Fruit fly (Drosophila melanogaster) whole organism, embryonic: ENCODE data around the gene dgt1.

Source experiments
- Aef1 ChIP-seq: fragments of 200-800 bp; sonication (Bioruptor generic); IDR thresholded peaks from 3 replicates; pipeline ENCODE4 v1.3.6; 2022; ENCODE audit warnings: missing biosample characterization, missing genetic modification characterization
- Atf-2 ChIP-seq: fragments of 200-800 bp; sonication (Bioruptor generic); optimal IDR thresholded peaks from 2 replicates; lab custom pipeline; 2016; ENCODE audit warnings: missing biosample characterization, missing genetic modification characterization
- BEAF-32 ChIP-seq: fragments of 200-800 bp; sonication (Bioruptor generic); optimal IDR thresholded peaks from 3 replicates; lab custom pipeline; 2017; ENCODE audit warnings: missing biosample characterization, missing genetic modification characterization, mild to moderate bottlenecking, moderate library complexity, missing genetic modification reagents
- CG12071 ChIP-seq: fragments of 200-800 bp; sonication (Bioruptor generic); optimal IDR thresholded peaks from 3 replicates; lab custom pipeline; 2018; ENCODE audit warnings: missing biosample characterization, mild to moderate bottlenecking, missing genetic modification characterization
- CG13296 ChIP-seq: fragments of 200-800 bp; sonication (Bioruptor generic); optimal IDR thresholded peaks from 3 replicates; lab custom pipeline; 2018; ENCODE audit warnings: missing biosample characterization, mild to moderate bottlenecking, missing genetic modification characterization
- CG13894 ChIP-seq: fragments of 200-800 bp; sonication (Bioruptor generic); optimal IDR thresholded peaks from 3 replicates; lab custom pipeline; 2018; ENCODE audit warnings: missing biosample characterization, mild to moderate bottlenecking, missing genetic modification characterization, moderate library complexity
- CG16813 ChIP-seq: fragments of 200-800 bp; sonication (Bioruptor generic); IDR thresholded peaks from 3 replicates; pipeline ENCODE4 v1.3.6; 2022; ENCODE audit warnings: missing biosample characterization, missing genetic modification characterization; ENCODE audit not compliant: partially characterized antibody
- CG17361 ChIP-seq: fragments of 200-800 bp; sonication (Bioruptor generic); IDR thresholded peaks from 3 replicates; pipeline ENCODE4 v1.3.6; 2022; ENCODE audit warnings: missing biosample characterization, missing genetic modification characterization
- CG17912 ChIP-seq: fragments of 200-800 bp; sonication (Bioruptor generic); optimal IDR thresholded peaks from 2 replicates; lab custom pipeline; 2018; ENCODE audit warnings: missing biosample characterization, mild to moderate bottlenecking, missing genetic modification characterization
- CG32532 ChIP-seq: fragments of 200-800 bp; sonication (Bioruptor generic); IDR thresholded peaks from 2 replicates; pipeline ENCODE4 v1.3.6; 2022; ENCODE audit warnings: missing biosample characterization, missing genetic modification characterization
- CG3407 ChIP-seq: fragments of 200-800 bp; sonication (Bioruptor generic); optimal IDR thresholded peaks from 2 replicates; lab custom pipeline; 2018; ENCODE audit warnings: missing biosample characterization, mild to moderate bottlenecking, missing genetic modification characterization
- CG5953 ChIP-seq: fragments of 200-800 bp; sonication (Bioruptor generic); IDR thresholded peaks from 2 replicates; pipeline ENCODE4 v1.3.6; 2022; ENCODE audit warnings: missing biosample characterization, missing genetic modification characterization
- CG6654 ChIP-seq: fragments of 200-800 bp; sonication (Bioruptor generic); optimal IDR thresholded peaks from 2 replicates; lab custom pipeline; 2017; ENCODE audit warnings: missing biosample characterization, mild to moderate bottlenecking, missing genetic modification characterization
- CG6791 ChIP-seq: fragments of 200-800 bp; sonication (Bioruptor generic); IDR thresholded peaks from 3 replicates; pipeline ENCODE4 v1.3.6; 2022; ENCODE audit warnings: missing biosample characterization, missing genetic modification characterization; ENCODE audit not compliant: partially characterized antibody
- CG8388 ChIP-seq: fragments of 200-800 bp; sonication (Bioruptor generic); optimal IDR thresholded peaks from 2 replicates; lab custom pipeline; 2019; ENCODE audit warnings: missing biosample characterization, mild to moderate bottlenecking, missing genetic modification characterization, moderate library complexity
- CG9817 ChIP-seq: fragments of 200-800 bp; sonication (Bioruptor generic); optimal IDR thresholded peaks from 2 replicates; lab custom pipeline; 2018; ENCODE audit warnings: missing biosample characterization, mild to moderate bottlenecking, missing genetic modification characterization, moderate library complexity
- Hr78 ChIP-seq, 2 experiments: fragments of 200-800 bp in 1 of 2; fragments of >200 bp in 1 of 2; sonication (Bioruptor generic) in 1 of 2; optimal IDR thresholded peaks; 2 replicates each; lab custom pipeline; 2017 to 2019; ENCODE audit warnings: missing biosample characterization in 2 of 2, missing genetic modification characterization in 2 of 2, mild to moderate bottlenecking in 1 of 2, moderate library complexity in 1 of 2
- MBD-R2 ChIP-seq: fragments of 200-800 bp; sonication (Bioruptor generic); IDR thresholded peaks from 2 replicates; pipeline ENCODE4 v1.3.6; 2022; ENCODE audit warnings: missing biosample characterization, missing genetic modification characterization
- Meics ChIP-seq: fragments of 200-800 bp; sonication (Bioruptor generic); optimal IDR thresholded peaks from 2 replicates; lab custom pipeline; 2017; ENCODE audit warnings: missing biosample characterization, mild to moderate bottlenecking, missing genetic modification characterization
- Mes4 ChIP-seq: fragments of 200-800 bp; sonication (Bioruptor generic); optimal IDR thresholded peaks from 2 replicates; lab custom pipeline; 2016; ENCODE audit warnings: missing biosample characterization, missing genetic modification characterization
- NC2β ChIP-seq: fragments of 200-800 bp; sonication (Bioruptor generic); optimal IDR thresholded peaks from 2 replicates; lab custom pipeline; 2016; ENCODE audit warnings: missing biosample characterization, missing genetic modification characterization
- NfI ChIP-seq: fragments of 200-800 bp; sonication (Bioruptor generic); optimal IDR thresholded peaks from 3 replicates; lab custom pipeline; 2018; ENCODE audit warnings: missing biosample characterization, mild to moderate bottlenecking, missing genetic modification characterization, moderate library complexity
- Six4 ChIP-seq: fragments of 200-800 bp; sonication (Bioruptor generic); optimal IDR thresholded peaks from 2 replicates; lab custom pipeline; 2016; ENCODE audit warnings: missing biosample characterization, missing genetic modification characterization
- YL-1 ChIP-seq: fragments of 200-800 bp; sonication (Bioruptor generic); optimal IDR thresholded peaks from 3 replicates; lab custom pipeline; 2017; ENCODE audit warnings: missing biosample characterization, mild to moderate bottlenecking, missing genetic modification characterization
- btn ChIP-seq: fragments of 200-800 bp; sonication (Bioruptor generic); optimal IDR thresholded peaks from 2 replicates; lab custom pipeline; 2016; ENCODE audit warnings: missing biosample characterization, missing genetic modification characterization
- ci ChIP-seq: fragments of 200-800 bp; sonication (Bioruptor generic); IDR thresholded peaks from 3 replicates; pipeline ENCODE4 v1.3.6; 2022; ENCODE audit warnings: missing biosample characterization, missing genetic modification characterization
- dan ChIP-seq: fragments of 200-800 bp; sonication (Bioruptor generic); IDR thresholded peaks from 2 replicates; pipeline ENCODE4 v1.3.6; 2022; ENCODE audit warnings: missing biosample characterization, missing genetic modification characterization
- danr ChIP-seq: fragments of 200-800 bp; sonication (Bioruptor generic); IDR thresholded peaks from 2 replicates; pipeline ENCODE4 v1.3.6; 2022; ENCODE audit warnings: missing biosample characterization, missing genetic modification characterization
- dmrt11E ChIP-seq: fragments of 200-800 bp; sonication (Bioruptor generic); optimal IDR thresholded peaks from 3 replicates; lab custom pipeline; 2018; ENCODE audit warnings: missing biosample characterization, mild to moderate bottlenecking, missing genetic modification characterization, moderate library complexity
- esg ChIP-seq: fragments of 200-800 bp; sonication (Bioruptor generic); conservative IDR thresholded peaks from 2 replicates; pipeline ENCODE4 v1.3.6; 2022; ENCODE audit warnings: missing biosample characterization, missing genetic modification characterization
- exex ChIP-seq: fragments of 200-800 bp; sonication (Bioruptor generic); optimal IDR thresholded peaks from 4 replicates; lab custom pipeline; 2018; ENCODE audit warnings: missing biosample characterization, mild to moderate bottlenecking, missing genetic modification characterization, moderate library complexity
- fd3F ChIP-seq: fragments of 200-800 bp; sonication (Bioruptor generic); optimal IDR thresholded peaks from 2 replicates; lab custom pipeline; 2018; ENCODE audit warnings: missing biosample characterization, mild to moderate bottlenecking, missing genetic modification characterization, moderate library complexity
- gro ChIP-seq: fragments of 200-800 bp; sonication (Bioruptor generic); optimal IDR thresholded peaks from 2 replicates; lab custom pipeline; 2016; ENCODE audit warnings: missing biosample characterization, missing genetic modification characterization
- jumu ChIP-seq: fragments of 200-800 bp; sonication (Bioruptor generic); optimal IDR thresholded peaks from 3 replicates; lab custom pipeline; 2016; ENCODE audit warnings: missing biosample characterization, missing genetic modification characterization
- lola ChIP-seq, 3 experiments: fragments of >200 bp in 2 of 3; fragments of 200-800 bp in 1 of 3; sonication (Bioruptor generic) in 1 of 3; optimal IDR thresholded peaks; 2 replicates each; lab custom pipeline; 2017 to 2019; ENCODE audit warnings: missing biosample characterization in 3 of 3, missing genetic modification characterization in 3 of 3, mild to moderate bottlenecking in 1 of 3, moderate library complexity in 1 of 3
- nerfin-2 ChIP-seq: fragments of 200-800 bp; sonication (Bioruptor generic); IDR thresholded peaks from 2 replicates; pipeline ENCODE4 v1.3.6; 2022; ENCODE audit warnings: missing biosample characterization, missing genetic modification characterization; ENCODE audit not compliant: partially characterized antibody
- onecut ChIP-seq: fragments of 200-800 bp; sonication (Bioruptor generic); IDR thresholded peaks from 2 replicates; pipeline ENCODE4 v1.3.6; 2022; ENCODE audit warnings: missing biosample characterization, missing genetic modification characterization
- pfk ChIP-seq: fragments of 200-800 bp; sonication (Bioruptor generic); optimal IDR thresholded peaks from 2 replicates; lab custom pipeline; 2018; ENCODE audit warnings: missing biosample characterization, mild to moderate bottlenecking, missing genetic modification characterization, moderate library complexity
- pho ChIP-seq: fragments of 200-800 bp; sonication (Bioruptor generic); optimal IDR thresholded peaks from 2 replicates; lab custom pipeline; 2016; ENCODE audit warnings: missing biosample characterization, missing genetic modification characterization
- pros ChIP-seq: fragments of 200-800 bp; sonication (Bioruptor generic); optimal IDR thresholded peaks from 3 replicates; lab custom pipeline; 2019; ENCODE audit warnings: missing biosample characterization, mild to moderate bottlenecking, missing genetic modification characterization, moderate library complexity
- rib ChIP-seq: fragments of 200-800 bp; sonication (Bioruptor generic); IDR thresholded peaks from 2 replicates; pipeline ENCODE4 v1.3.6; 2022; ENCODE audit warnings: missing biosample characterization, missing genetic modification characterization
- ro ChIP-seq: fragments of 200-800 bp; sonication (Bioruptor generic); IDR thresholded peaks from 2 replicates; pipeline ENCODE4 v1.3.6; 2022; ENCODE audit warnings: missing biosample characterization, missing genetic modification characterization
- run ChIP-seq: fragments of 200-800 bp; sonication (Bioruptor generic); optimal IDR thresholded peaks from 3 replicates; lab custom pipeline; 2018; ENCODE audit warnings: missing biosample characterization, mild to moderate bottlenecking, missing genetic modification characterization
- schlank ChIP-seq: fragments of 200-800 bp; sonication (Bioruptor generic); optimal IDR thresholded peaks from 2 replicates; lab custom pipeline; 2018; ENCODE audit warnings: missing biosample characterization, mild to moderate bottlenecking, missing genetic modification characterization
- scrt ChIP-seq: fragments of 200-800 bp; sonication (Bioruptor generic); optimal IDR thresholded peaks from 2 replicates; lab custom pipeline; 2018; ENCODE audit warnings: missing biosample characterization, mild to moderate bottlenecking, missing genetic modification characterization, moderate library complexity
- sens-2 ChIP-seq: fragments of 200-800 bp; sonication (Bioruptor generic); IDR thresholded peaks from 2 replicates; pipeline ENCODE4 v1.3.6; 2022; ENCODE audit warnings: missing biosample characterization, missing genetic modification characterization
- sqz ChIP-seq: fragments of 200-800 bp; sonication (Bioruptor generic); optimal IDR thresholded peaks from 3 replicates; lab custom pipeline; 2018; ENCODE audit warnings: missing biosample characterization, mild to moderate bottlenecking, missing genetic modification characterization
- ttk ChIP-seq: fragments of 200-800 bp; sonication (Bioruptor generic); IDR thresholded peaks from 2 replicates; pipeline ENCODE4 v2.1.2; 2022; ENCODE audit warnings: missing biosample characterization, missing genetic modification characterization
- vnd ChIP-seq: fragments of 200-800 bp; sonication (Bioruptor generic); IDR thresholded peaks from 3 replicates; pipeline ENCODE4 v1.3.6; 2022; ENCODE audit warnings: missing biosample characterization, missing genetic modification characterization; ENCODE audit not compliant: partially characterized antibody
- zen ChIP-seq: fragments of 200-800 bp; sonication (Bioruptor generic); optimal IDR thresholded peaks from 3 replicates; lab custom pipeline; 2018; ENCODE audit warnings: missing biosample characterization, mild to moderate bottlenecking, missing genetic modification characterization, moderate library complexity

Gene dgt1

dm6 chr3R:29859763-29860162, 2.5 kb upstream of the dgt1 start (continued):
- TF ChIP-seq CG13894 (peak; percentile 65), MBD-R2 (GFP tag; lab: Robert Waterston, UW) (peak; percentile 68), CG5953 (GFP tag; lab: Robert Waterston, UW) (no peak), NfI (GFP tag; lab: Kevin White, UChicago) (peak; percentile 61), Hr78 (GFP tag; optimal IDR thresholded peaks at IDR 0.05; lab: Kevin White, UChicago) (no peak), Meics (peak; percentile 66), gro (GFP tag; lab: Kevin White, UChicago) (peak; percentile 10), Six4 (GFP tag; lab: Kevin White, UChicago) (peak; percentile 8), CG13296 (GFP tag; lab: Kevin White, UChicago) (peak; percentile 73), CG16813 (GFP tag; lab: Robert Waterston, UW) (no peak), dmrt11E (no peak), pho (peak; percentile 42), schlank (tag; lab: Kevin White, UChicago) (peak; percentile 21), BEAF-32 (GFP tag; lab: Kevin White, UChicago) (peak; percentile 34), pfk (GFP tag; lab: Kevin White, UChicago) (no peak), Atf-2 (GFP tag; lab: Kevin White, UChicago) (no peak), CG32532 (peak; percentile 69), CG8388 (GFP tag; lab: Kevin White, UChicago) (peak; percentile 57), exex (tag; lab: Kevin White, UChicago) (no peak), dan (GFP tag; lab: Robert Waterston, UW) (no peak), CG9817 (peak; percentile 45), sens-2 (GFP tag; lab: Robert Waterston, UW) (peak; percentile 38; the same call in 1 of the 2 replicates), ci (GFP tag; lab: Robert Waterston, UW) (peak; percentile 57; the same call in 1 of the 3 replicates), CG17361 (peak; percentile 52; the same call in 1 of the 3 replicates), onecut (GFP tag; lab: Robert Waterston, UW) (0 out of 2 replicates have a peak, but pooled peaks have one; percentile 10), pros (no peak), Aef1 (GFP tag; lab: Robert Waterston, UW) (peak; percentile 13; the same call in 1 of the 3 replicates), NC2β (GFP tag; lab: Kevin White, UChicago) (peak; percentile 7), CG6791 (GFP tag; lab: Robert Waterston, UW) (peak; percentile 50; the same call in 1 of the 3 replicates), run (tag; lab: Kevin White, UChicago) (no peak), btn (no peak), CG6654 (GFP tag; lab: Kevin White, UChicago) (no peak), CG17912 (GFP tag; lab: Kevin White, UChicago) (peak; percentile 55), vnd (GFP tag; lab: Robert Waterston, UW) (no peak), nerfin-2 (GFP tag; lab: Robert Waterston, UW) (peak; percentile 58; the same call in 1 of the 2 replicates), sqz (GFP tag; lab: Kevin White, UChicago) (no peak), scrt (GFP tag; lab: Kevin White, UChicago) (no peak), ttk (GFP tag; lab: Robert Waterston, UW) (no peak), CG3407 (GFP tag; lab: Kevin White, UChicago) (no peak), ro (GFP tag; lab: Robert Waterston, UW) (no peak), lola (GFP tag; optimal IDR thresholded peaks at IDR 0.05; lab: Kevin White, UChicago) (no peak), zen (tag; lab: Kevin White, UChicago) (peak; percentile 27), esg (GFP tag; lab: Robert Waterston, UW) (no peak), Mes4 (no peak), danr (no peak), YL-1 (GFP tag; lab: Kevin White, UChicago) (peak; percentile 56), jumu (GFP tag; lab: Kevin White, UChicago) (no peak), fd3F (GFP tag; lab: Kevin White, UChicago) (peak; percentile 31), CG12071 (peak; percentile 30), rib (GFP tag; lab: Robert Waterston, UW) (0 out of 2 replicates have a peak, but pooled peaks have one; percentile 14)
